Worm (Caenorhabditis elegans) whole organism, L4 larva: ENCODE measurements around the gene zyg-12.

ENCODE experiments used
- D1046.2 ChIP-seq: fragments of 200-800 bp; sonication (Bioruptor generic); IDR thresholded peaks from 2 replicates; pipeline ENCODE4 v1.3.6; 2022; ENCODE audit warnings: missing genetic modification characterization, missing compliant biosample characterization
- aly-2 ChIP-seq: sonication (generic microtip); optimal IDR thresholded peaks from 2 replicates; lab custom pipeline; 2018; ENCODE audit warnings: missing biosample characterization, missing genetic modification characterization
- ama-1 ChIP-seq: fragments of 150-350 bp; optimal IDR thresholded peaks from 2 replicates; lab custom pipeline; 2014; ENCODE audit warnings: inconsistent platforms, mixed read lengths
- daf-16 ChIP-seq, 3 experiments: sonication (generic microtip); optimal IDR thresholded peaks; 2 replicates each; lab custom pipeline; 2016 to 2017; ENCODE audit warnings: missing genetic modification characterization in 3 of 3, missing genetic modification reagents in 3 of 3, mild to moderate bottlenecking in 2 of 3, missing compliant biosample characterization in 2 of 3, missing biosample characterization in 1 of 3, moderate library complexity in 1 of 3
- lin-15B ChIP-seq: fragments of 150-350 bp; sonication (generic microtip); optimal IDR thresholded peaks from 3 replicates; lab custom pipeline; 2014; ENCODE audit warnings: missing biosample characterization, missing genetic modification characterization
- nhr-111 ChIP-seq: fragments of 200-800 bp; sonication (Bioruptor generic); optimal IDR thresholded peaks from 2 replicates; lab custom pipeline; 2018; ENCODE audit warnings: mild to moderate bottlenecking, missing genetic modification characterization, missing compliant biosample characterization
- nhr-237 ChIP-seq: sonication (generic microtip); optimal IDR thresholded peaks from 2 replicates; lab custom pipeline; 2017; ENCODE audit warnings: missing biosample characterization, missing genetic modification characterization
- nhr-28 ChIP-seq: fragments of 150-350 bp; optimal IDR thresholded peaks from 2 replicates; lab custom pipeline; 2014; ENCODE audit warnings: missing biosample characterization, missing genetic modification characterization
- pqm-1 ChIP-seq: sonication (generic microtip); optimal IDR thresholded peaks from 2 replicates; lab custom pipeline; 2017; ENCODE audit warnings: missing biosample characterization, missing genetic modification characterization
- unc-130 ChIP-seq: sonication (generic microtip); optimal IDR thresholded peaks from 2 replicates; lab custom pipeline; 2016; ENCODE audit warnings: missing genetic modification reagents, missing genetic modification characterization, missing compliant biosample characterization
- zag-1 ChIP-seq: fragments of 150-350 bp; optimal IDR thresholded peaks from 2 replicates; lab custom pipeline; 2014; ENCODE audit warnings: missing biosample characterization, missing genetic modification characterization

ce11 chrII:4949380-4949950 is at the start of gene zyg-12, which contains the start of gene try-1:
- no peak for TF ChIP-seq ama-1 (lab: Kevin White, UChicago)
- no peak for TF ChIP-seq pqm-1
- TF ChIP-seq nhr-28 (tag; lab: Kevin White, UChicago) = no peak
- no peak for TF ChIP-seq nhr-111 (GFP tag; lab: Kevin White, UChicago)
- TF ChIP-seq aly-2 (tag; lab: Kevin White, UChicago) = no peak
- no peak for TF ChIP-seq daf-16 (GFP tag; optimal IDR thresholded peaks at IDR 0.05; lab: Kevin White, UChicago)
- TF ChIP-seq daf-16 (tag; optimal IDR thresholded peaks at IDR 0.05; lab: Kevin White, UChicago) = no peak
- TF ChIP-seq D1046.2 (GFP tag; lab: Robert Waterston, UW) = no peak
- TF ChIP-seq zag-1 = no peak
- TF ChIP-seq nhr-237 (tag; lab: Kevin White, UChicago) = no peak
- TF ChIP-seq unc-130 (GFP tag; lab: Kevin White, UChicago) = no peak
- no peak for TF ChIP-seq lin-15B
